Fruit fly (Drosophila melanogaster): ENCODE data around the gene robl37BC.

Gene robl37BC

dm6 chr2L:19051534-19052100, 41.0 kb downstream of the robl37BC start, which contains the start of gene Rpn3 (continued):
- TF ChIP-seq sim (GFP tag; IDR thresholded peaks at IDR 0.05) (0 out of 2 replicates have a peak, but pooled peaks have one; percentile 63), Rfx (GFP tag; IDR thresholded peaks at IDR 0.05) (peak; percentile 86), tll (GFP tag; optimal IDR thresholded peaks at IDR 0.05) (no peak), so (GFP tag; IDR thresholded peaks at IDR 0.05) (peak; percentile 84), prd (optimal IDR thresholded peaks at IDR 0.05) (no peak), prd (GFP tag; IDR thresholded peaks at IDR 0.05) (peak; percentile 92), mam (GFP tag; optimal IDR thresholded peaks at IDR 0.05) (peak; percentile 83), fd102C (GFP tag; optimal IDR thresholded peaks at IDR 0.05) (peak; percentile 37), ro (GFP tag; IDR thresholded peaks at IDR 0.05) (peak; percentile 69), disco-r (GFP tag; optimal IDR thresholded peaks at IDR 0.05) (peak; percentile 60), Oli (tag; optimal IDR thresholded peaks at IDR 0.05) (peak; percentile 82), CG6654 (GFP tag; optimal IDR thresholded peaks at IDR 0.05) (no peak), crc (GFP tag; optimal IDR thresholded peaks at IDR 0.05) (peak; percentile 47), lmd (GFP tag; IDR thresholded peaks at IDR 0.05) (peak; percentile 77), Atf-2 (GFP tag; optimal IDR thresholded peaks at IDR 0.05) (peak; percentile 79), gcm2 (GFP tag; optimal IDR thresholded peaks at IDR 0.05) (peak; percentile 47), CG6854 (GFP tag; optimal IDR thresholded peaks at IDR 0.05) (peak; percentile 33), CG17912 (GFP tag; optimal IDR thresholded peaks at IDR 0.05) (no peak), CG31365 (tag; optimal IDR thresholded peaks at IDR 0.05) (no peak), CG10462 (GFP tag; optimal IDR thresholded peaks at IDR 0.05) (peak; percentile 79), ranshi (GFP tag; IDR thresholded peaks at IDR 0.05) (peak; percentile 86), CG12071 (GFP tag; optimal IDR thresholded peaks at IDR 0.05) (no peak), B-H1 (GFP tag; IDR thresholded peaks at IDR 0.05) (peak; percentile 78), CG2116 (GFP tag; optimal IDR thresholded peaks at IDR 0.05) (peak; percentile 75), CG2712 (tag; optimal IDR thresholded peaks at IDR 0.05) (peak; percentile 89), CG10209 (GFP tag; optimal IDR thresholded peaks at IDR 0.05) (peak; percentile 85), gro (GFP tag; optimal IDR thresholded peaks at IDR 0.05) (peak; percentile 47), Doc3 (GFP tag; IDR thresholded peaks at IDR 0.05; ENCODE audit: partially characterized antibody) (peak; percentile 47; the same call in 1 of the 3 replicates), CG8765 (GFP tag; IDR thresholded peaks at IDR 0.05) (peak; percentile 57), CG1832 (GFP tag; optimal IDR thresholded peaks at IDR 0.05) (no peak), crol (GFP tag; IDR thresholded peaks at IDR 0.05) (0 out of 2 replicates have a peak, but pooled peaks have one; percentile 30), pnt (GFP tag; optimal IDR thresholded peaks at IDR 0.05) (peak; percentile 62), fd96Cb (tag; optimal IDR thresholded peaks at IDR 0.05) (peak; percentile 79), Dfd (GFP tag; optimal IDR thresholded peaks at IDR 0.05) (no peak), CG4854 (GFP tag; optimal IDR thresholded peaks at IDR 0.05) (peak; percentile 65), CkIIα-i1 (GFP tag; IDR thresholded peaks at IDR 0.05) (no peak), Nf-YA (GFP tag; IDR thresholded peaks at IDR 0.05) (peak; percentile 78), CG4730 (GFP tag; IDR thresholded peaks at IDR 0.05) (peak; percentile 82), CG17568 (GFP tag; optimal IDR thresholded peaks at IDR 0.05) (no peak), CG2129 (GFP tag; IDR thresholded peaks at IDR 0.05; ENCODE audit: partially characterized antibody) (peak; percentile 28; the same call in 1 of the 2 replicates), eyg (GFP tag; optimal IDR thresholded peaks at IDR 0.05) (peak; percentile 55), gt (GFP tag; IDR thresholded peaks at IDR 0.05) (0 out of 2 replicates have a peak, but pooled peaks have one; percentile 19), lilli (GFP tag; optimal IDR thresholded peaks at IDR 0.05) (peak; percentile 91), CG18476 (GFP tag; optimal IDR thresholded peaks at IDR 0.05) (peak; percentile 75), Myb (GFP tag; optimal IDR thresholded peaks at IDR 0.05) (peak; percentile 73), pb (GFP tag; optimal IDR thresholded peaks at IDR 0.05) (peak; percentile 22), Ada2b (GFP tag; IDR thresholded peaks at IDR 0.05) (peak; percentile 89), CG2875 (GFP tag; optimal IDR thresholded peaks at IDR 0.05) (peak; percentile 62), CG6765 (GFP tag; optimal IDR thresholded peaks at IDR 0.05) (peak; percentile 48), CG10959 (GFP tag; IDR thresholded peaks at IDR 0.05) (peak; percentile 75), CG3163 (GFP tag; optimal IDR thresholded peaks at IDR 0.05) (peak; percentile 60)

Measured in whole organism, embryonic.